Worm (Caenorhabditis elegans): Measurements from ENCODE around the gene C37C3.10.

Gene C37C3.10

DNA sequence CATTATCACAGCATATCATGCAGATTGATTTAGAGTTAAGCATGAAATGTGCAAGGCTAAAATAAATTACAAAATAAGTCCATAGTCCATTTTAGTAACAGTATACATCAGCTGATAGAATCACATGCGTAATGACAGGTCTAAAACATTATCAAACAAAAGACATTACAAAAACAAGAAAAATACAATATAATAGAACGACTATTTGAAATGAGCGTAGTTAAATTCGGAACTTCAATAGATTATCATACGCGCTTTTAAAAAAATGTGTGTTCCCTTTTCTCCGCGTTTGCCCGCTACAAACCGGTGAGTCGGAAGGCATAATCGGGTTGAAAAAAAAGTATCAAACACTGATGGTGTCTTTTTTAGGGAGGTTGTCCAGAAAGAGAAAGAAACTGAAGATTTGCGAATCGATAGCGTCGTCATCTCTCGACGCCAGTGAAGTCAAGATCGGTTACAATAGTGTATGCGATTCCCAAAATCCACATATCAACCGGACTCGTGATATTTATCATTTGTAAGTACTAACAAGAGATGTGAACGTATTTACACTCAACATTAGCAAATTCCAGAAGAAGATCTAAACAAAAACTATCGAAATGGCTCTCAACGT is 7.4 kb downstream of the C37C3.10 start, which contains the start of gene C37C3.2:
Gene C37C3.2 (plus strand): TSS at position 563 of the 613 bp plus-strand sequence.
- TF ChIP-seq ztf-29 (GFP tag; IDR thresholded peaks at IDR 0.05): no peak
- TF ChIP-seq tab-1 (GFP tag; IDR thresholded peaks at IDR 0.05): no peak
- no peak for TF ChIP-seq T22C8.4 (GFP tag; IDR thresholded peaks at IDR 0.05)
- no peak for TF ChIP-seq ref-1 (GFP tag; conservative IDR thresholded peaks at IDR 0.05)
- TF ChIP-seq med-1 (GFP tag; optimal IDR thresholded peaks at IDR 0.05; ENCODE audit: insufficient read depth): no peak
- no peak for TF ChIP-seq flt-1 (GFP tag; IDR thresholded peaks at IDR 0.05)
- no peak for TF ChIP-seq cog-1 (tag; optimal IDR thresholded peaks at IDR 0.05)
- TF ChIP-seq ztf-23 (GFP tag; IDR thresholded peaks at IDR 0.05): no peak
- no peak for TF ChIP-seq klf-2 (GFP tag; conservative IDR thresholded peaks at IDR 0.05)

DNA sequence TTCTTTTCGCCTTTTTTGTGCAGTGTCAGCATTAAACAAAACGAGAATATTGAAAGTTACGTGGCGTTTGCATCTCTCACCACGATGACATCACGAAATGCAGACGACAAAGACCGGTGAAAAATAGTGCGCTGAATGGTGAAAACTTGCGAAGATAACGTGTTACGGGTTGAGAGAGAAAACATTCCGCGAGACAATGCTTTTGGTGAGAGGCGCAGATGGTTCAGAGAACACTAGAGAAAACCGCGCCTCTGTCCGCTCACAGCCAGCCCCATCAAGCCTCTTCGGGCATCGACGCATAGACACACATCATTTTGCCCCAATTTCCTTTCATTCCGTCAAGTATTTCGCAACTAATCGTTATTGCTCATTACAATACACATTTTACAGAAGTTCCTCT is 8.3 kb downstream of the C37C3.10 start, which contains the start of the genes C37C3.9 and C37C3.18:
Gene C37C3.9 (minus strand): TSS at position 98 of the 400 bp plus-strand sequence.
Gene C37C3.18 (plus strand): TSS at position 391 of the 400 bp plus-strand sequence.
- TF ChIP-seq flt-1 (GFP tag; IDR thresholded peaks at IDR 0.05) (0 out of 2 replicates have a peak, but pooled peaks have one; percentile 49), tab-1 (GFP tag; IDR thresholded peaks at IDR 0.05) (0 out of 2 replicates have a peak, but pooled peaks have one; percentile 42), T22C8.4 (GFP tag; IDR thresholded peaks at IDR 0.05) (no peak), med-1 (GFP tag; optimal IDR thresholded peaks at IDR 0.05; ENCODE audit: insufficient read depth) (no peak), cog-1 (tag; optimal IDR thresholded peaks at IDR 0.05) (peak; percentile 30)

DNA sequence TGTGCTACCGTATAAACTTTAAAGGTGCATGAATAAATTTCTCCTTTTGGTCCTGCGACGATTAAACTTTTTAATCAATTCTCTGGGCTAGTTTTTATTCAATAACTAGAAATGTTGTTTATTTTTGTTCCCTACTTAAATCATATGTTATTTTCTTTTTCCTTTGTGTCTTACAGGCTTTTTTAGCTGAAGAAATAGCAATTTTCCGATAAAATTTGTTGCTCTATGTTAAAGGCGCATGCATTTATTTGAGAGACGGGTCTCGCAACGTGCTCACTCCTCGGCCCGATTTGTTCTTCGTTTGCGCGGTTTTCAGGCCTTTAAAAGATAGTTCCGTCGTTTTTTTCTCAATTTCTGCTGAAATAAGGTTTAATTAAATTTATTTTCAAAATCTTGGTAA is 9.0 kb downstream of the C37C3.10 start:
- no peak for TF ChIP-seq flt-1 (GFP tag; IDR thresholded peaks at IDR 0.05)

DNA sequence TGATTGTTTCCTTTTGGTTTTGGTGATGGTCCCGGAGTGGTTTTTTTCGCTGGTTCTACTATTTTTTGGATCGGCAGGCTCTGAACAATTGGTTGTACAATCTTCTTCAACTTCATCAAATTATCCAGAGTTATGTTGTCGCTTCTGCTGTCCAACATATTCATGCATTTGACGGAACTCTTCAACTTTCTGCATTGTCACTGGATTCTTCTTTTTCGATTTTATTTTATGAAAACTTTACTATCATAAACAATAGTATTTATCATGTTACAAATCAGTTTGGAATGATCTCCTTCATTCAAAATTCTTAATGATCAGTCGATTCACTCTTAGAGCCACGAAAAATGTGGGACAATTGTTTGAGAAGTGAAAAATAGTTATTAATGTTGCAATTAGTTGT is 10.8 kb downstream of the C37C3.10 start:
- TF ChIP-seq flt-1 (GFP tag; IDR thresholded peaks at IDR 0.05) (no peak), cog-1 (tag; optimal IDR thresholded peaks at IDR 0.05) (no peak), T22C8.4 (GFP tag; IDR thresholded peaks at IDR 0.05) (no peak), tab-1 (GFP tag; IDR thresholded peaks at IDR 0.05) (no peak), med-1 (GFP tag; optimal IDR thresholded peaks at IDR 0.05; ENCODE audit: insufficient read depth) (no peak), ref-1 (GFP tag; conservative IDR thresholded peaks at IDR 0.05) (no peak), klf-2 (GFP tag; conservative IDR thresholded peaks at IDR 0.05) (no peak), ztf-23 (GFP tag; IDR thresholded peaks at IDR 0.05) (no peak), ztf-29 (GFP tag; IDR thresholded peaks at IDR 0.05) (no peak)

DNA sequence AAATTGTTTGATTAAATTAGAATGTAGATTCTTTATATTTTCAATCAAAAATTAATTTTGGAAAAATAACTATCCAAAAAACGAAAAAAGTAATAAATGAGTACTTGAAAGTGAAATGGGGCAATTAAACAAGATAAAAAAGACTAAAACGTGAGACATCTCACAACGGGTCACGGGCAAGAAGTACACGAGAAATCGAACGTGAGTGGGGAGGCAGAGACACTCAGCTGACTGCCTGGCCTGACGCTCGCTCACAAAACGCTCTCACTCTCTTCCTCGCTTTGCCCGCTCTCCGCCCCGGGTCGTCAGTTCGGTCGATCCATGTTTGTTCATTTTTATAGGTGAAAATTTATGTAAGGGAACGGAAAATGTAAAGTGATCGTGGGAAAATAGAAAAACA is 14.6 kb downstream of the C37C3.10 start:
- peak; percentile 1 for TF ChIP-seq cog-1 (tag; optimal IDR thresholded peaks at IDR 0.05)
- TF ChIP-seq flt-1 (GFP tag; IDR thresholded peaks at IDR 0.05): no peak

DNA sequence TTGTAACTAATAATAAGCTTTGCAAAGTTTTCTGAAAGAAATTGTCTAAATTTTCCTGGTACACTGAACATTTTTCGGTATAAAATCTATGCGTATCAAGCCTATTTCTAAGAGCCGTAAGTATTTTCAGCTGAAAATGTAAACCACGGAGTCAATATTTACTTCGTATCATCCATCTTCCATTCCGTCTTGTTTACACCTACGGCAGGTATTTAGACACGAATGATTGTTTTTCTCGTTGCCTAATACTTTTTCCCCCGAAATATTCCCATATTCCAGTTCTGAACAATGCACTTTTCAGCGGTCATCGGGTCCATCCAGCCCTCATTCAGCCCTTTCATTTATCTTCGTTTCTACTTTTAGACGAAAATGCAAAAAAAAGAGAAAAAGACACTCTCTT is 15.2 kb downstream of the C37C3.10 start:
- TF ChIP-seq klf-2 (GFP tag; conservative IDR thresholded peaks at IDR 0.05): no peak
- TF ChIP-seq T22C8.4 (GFP tag; IDR thresholded peaks at IDR 0.05): no peak
- no peak for TF ChIP-seq ref-1 (GFP tag; conservative IDR thresholded peaks at IDR 0.05)
- no peak for TF ChIP-seq tab-1 (GFP tag; IDR thresholded peaks at IDR 0.05)
- TF ChIP-seq ztf-29 (GFP tag; IDR thresholded peaks at IDR 0.05): no peak
- no peak for TF ChIP-seq cog-1 (tag; optimal IDR thresholded peaks at IDR 0.05)
- no peak for TF ChIP-seq ztf-23 (GFP tag; IDR thresholded peaks at IDR 0.05)
- no peak for TF ChIP-seq flt-1 (GFP tag; IDR thresholded peaks at IDR 0.05)
- no peak for TF ChIP-seq med-1 (GFP tag; optimal IDR thresholded peaks at IDR 0.05; ENCODE audit: insufficient read depth)

DNA sequence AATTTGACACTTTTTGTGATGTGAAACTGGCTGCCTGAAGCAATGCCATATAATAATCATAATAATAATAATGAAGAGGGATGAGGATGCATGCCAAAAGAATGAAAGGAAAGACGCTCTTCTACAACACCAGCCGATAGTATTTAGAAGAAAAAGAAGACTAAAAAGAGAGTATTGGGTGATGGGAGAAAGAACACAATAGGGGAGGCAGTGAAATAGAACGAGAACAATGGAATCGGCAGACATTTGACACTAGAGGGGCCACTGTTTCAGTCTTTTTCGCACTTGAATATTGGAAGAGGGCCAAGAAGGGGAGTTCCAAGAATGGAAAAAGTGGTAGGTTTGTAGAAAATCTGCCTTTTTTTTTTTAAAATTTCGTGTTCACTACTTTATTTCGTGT is 15.7 kb downstream of the C37C3.10 start, which contains the start of gene memo-1:
Gene memo-1 (minus strand): TSS at position 2 of the 400 bp plus-strand sequence.
- no peak for TF ChIP-seq T22C8.4 (GFP tag; IDR thresholded peaks at IDR 0.05)
- no peak for TF ChIP-seq klf-2 (GFP tag; conservative IDR thresholded peaks at IDR 0.05)
- TF ChIP-seq med-1 (GFP tag; optimal IDR thresholded peaks at IDR 0.05; ENCODE audit: insufficient read depth): no peak
- no peak for TF ChIP-seq flt-1 (GFP tag; IDR thresholded peaks at IDR 0.05)
- no peak for TF ChIP-seq ref-1 (GFP tag; conservative IDR thresholded peaks at IDR 0.05)
- TF ChIP-seq ztf-29 (GFP tag; IDR thresholded peaks at IDR 0.05): no peak
- TF ChIP-seq ztf-23 (GFP tag; IDR thresholded peaks at IDR 0.05): no peak
- TF ChIP-seq tab-1 (GFP tag; IDR thresholded peaks at IDR 0.05): no peak
- no peak for TF ChIP-seq cog-1 (tag; optimal IDR thresholded peaks at IDR 0.05)

DNA sequence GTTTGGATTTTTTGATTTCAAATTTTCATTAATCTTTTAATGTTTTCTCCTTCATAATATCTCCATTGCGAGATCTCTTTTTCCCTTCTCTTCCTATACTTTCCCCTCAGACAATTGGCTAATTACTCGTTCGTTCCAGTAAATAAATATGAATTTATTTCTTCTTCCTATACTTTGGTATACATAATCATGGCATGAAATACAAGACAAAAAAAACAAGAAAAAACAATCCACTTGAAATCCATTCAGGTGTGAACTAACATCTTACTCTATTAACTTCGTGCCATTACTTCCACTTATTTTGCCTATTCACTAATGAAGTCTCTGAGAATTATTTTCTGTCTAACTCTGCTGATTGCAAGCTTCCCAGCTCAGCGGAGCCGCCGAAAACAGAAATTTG is 20.6 kb downstream of the C37C3.10 start, which contains the start of gene grd-8:
Gene grd-8 (plus strand): TSS at position 301 of the 400 bp plus-strand sequence.
- no peak for TF ChIP-seq ref-1 (GFP tag; conservative IDR thresholded peaks at IDR 0.05)
- no peak for TF ChIP-seq ztf-23 (GFP tag; IDR thresholded peaks at IDR 0.05)
- TF ChIP-seq cog-1 (tag; optimal IDR thresholded peaks at IDR 0.05): no peak
- TF ChIP-seq T22C8.4 (GFP tag; IDR thresholded peaks at IDR 0.05): no peak
- no peak for TF ChIP-seq tab-1 (GFP tag; IDR thresholded peaks at IDR 0.05)
- no peak for TF ChIP-seq flt-1 (GFP tag; IDR thresholded peaks at IDR 0.05)

DNA sequence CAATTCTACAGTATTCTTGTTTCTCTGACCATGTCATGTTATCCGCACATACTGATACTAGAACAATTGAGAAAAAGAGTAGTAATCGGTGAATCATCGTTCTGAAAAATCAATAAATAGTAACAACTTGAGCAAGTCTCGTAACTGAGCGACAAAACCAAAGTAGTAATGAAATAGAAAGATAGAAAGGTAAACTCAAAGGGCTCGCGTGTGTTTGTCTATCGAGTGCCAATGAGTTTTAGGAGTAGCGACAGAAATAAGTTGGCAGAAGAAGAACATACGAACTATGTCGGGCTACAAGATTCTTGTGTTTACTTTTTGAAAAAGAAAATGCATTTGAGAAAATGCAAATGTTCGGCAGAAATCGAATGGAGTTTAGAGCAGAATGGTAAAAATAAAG is 23.4 kb downstream of the C37C3.10 start, which contains the start of gene C37C3.12:
Gene C37C3.12 (minus strand): TSS at position 101 of the 400 bp plus-strand sequence.
- TF ChIP-seq flt-1 (GFP tag; IDR thresholded peaks at IDR 0.05) (no peak), klf-2 (GFP tag; conservative IDR thresholded peaks at IDR 0.05) (no peak), ref-1 (GFP tag; conservative IDR thresholded peaks at IDR 0.05) (no peak), ztf-29 (GFP tag; IDR thresholded peaks at IDR 0.05) (no peak), med-1 (GFP tag; optimal IDR thresholded peaks at IDR 0.05; ENCODE audit: insufficient read depth) (no peak), ztf-23 (GFP tag; IDR thresholded peaks at IDR 0.05) (no peak), cog-1 (tag; optimal IDR thresholded peaks at IDR 0.05) (no peak), T22C8.4 (GFP tag; IDR thresholded peaks at IDR 0.05) (no peak), tab-1 (GFP tag; IDR thresholded peaks at IDR 0.05) (no peak)

DNA sequence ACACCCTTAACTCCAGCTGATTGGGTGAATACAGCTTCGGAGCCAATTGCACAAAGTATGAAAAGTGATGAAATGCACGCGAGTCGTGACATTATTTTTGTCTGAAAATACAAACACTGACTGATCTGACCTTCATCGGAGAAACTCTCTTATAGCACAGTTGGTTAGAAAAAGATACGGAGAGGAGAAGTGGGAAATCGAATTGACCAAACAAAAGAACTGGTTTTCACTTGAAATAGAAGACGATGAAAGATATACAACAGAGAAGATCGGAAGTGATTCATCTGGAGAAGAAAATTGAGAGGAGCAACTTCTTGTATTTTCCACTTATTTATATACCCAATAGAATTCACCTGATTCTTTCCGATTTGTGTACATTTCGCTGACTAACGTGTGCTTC is 25.1 kb downstream of the C37C3.10 start, which contains the start of gene ttr-33:
Gene ttr-33 (minus strand): TSS at position 101 of the 400 bp plus-strand sequence.
- TF ChIP-seq ztf-23 (GFP tag; IDR thresholded peaks at IDR 0.05) (no peak), klf-2 (GFP tag; conservative IDR thresholded peaks at IDR 0.05) (no peak), T22C8.4 (GFP tag; IDR thresholded peaks at IDR 0.05) (no peak), cog-1 (tag; optimal IDR thresholded peaks at IDR 0.05) (no peak), med-1 (GFP tag; optimal IDR thresholded peaks at IDR 0.05; ENCODE audit: insufficient read depth) (no peak), tab-1 (GFP tag; IDR thresholded peaks at IDR 0.05) (no peak), ref-1 (GFP tag; conservative IDR thresholded peaks at IDR 0.05) (no peak), flt-1 (GFP tag; IDR thresholded peaks at IDR 0.05) (no peak), ztf-29 (GFP tag; IDR thresholded peaks at IDR 0.05) (no peak)
